Worm (Caenorhabditis elegans) whole organism, early embryonic: Measurements from ENCODE around the gene eea-1.

Source experiments
- ets-7 ChIP-seq: sonication (generic microtip); optimal IDR thresholded peaks from 2 replicates; lab custom pipeline; 2016; ENCODE audit warnings: missing genotype, missing genetic modification characterization, missing compliant biosample characterization
- flt-1 ChIP-seq: fragments of 200-800 bp; sonication (Bioruptor generic); IDR thresholded peaks from 2 replicates; pipeline ENCODE4 v1.3.6; 2022; ENCODE audit warnings: missing genetic modification characterization, missing compliant biosample characterization

ce11 chrV:13497322-13497847 is at the start of gene eea-1, which contains the start of gene gut-2:
- TF ChIP-seq flt-1 (GFP tag; lab: Robert Waterston, UW) (no peak), ets-7 (tag; lab: Kevin White, UChicago) (no peak)
